Fruit fly (Drosophila melanogaster): ENCODE data around the gene CG42268.
A peak's percentile ranks its signal among the peaks of the same experiment; 100 is the strongest.

CG42268 gene

dm6 chr3L:9704162-9704748 is 55.9 kb downstream of the CG42268 start, which contains the start of gene CG16711:
Gene CG16711 (plus strand): TSS chr3L:9704331.
- TF ChIP-seq Hr4 (GFP tag; optimal IDR thresholded peaks at IDR 0.05), result no peak
- no peak for TF ChIP-seq fkh (GFP tag; optimal IDR thresholded peaks at IDR 0.05)
- TF ChIP-seq esn (GFP tag; optimal IDR thresholded peaks at IDR 0.05), result peak; percentile 9
- TF ChIP-seq CG8119 (GFP tag; IDR thresholded peaks at IDR 0.05), result no peak
- no peak for TF ChIP-seq Gug (GFP tag; IDR thresholded peaks at IDR 0.05)
- no peak for TF ChIP-seq CG8319 (GFP tag; optimal IDR thresholded peaks at IDR 0.05)
- no peak for TF ChIP-seq net (GFP tag; optimal IDR thresholded peaks at IDR 0.05)
- TF ChIP-seq eg (GFP tag; IDR thresholded peaks at IDR 0.05), result 0 out of 3 replicates have a peak, but pooled peaks have one; percentile 28
- TF ChIP-seq CG1621 (tag; optimal IDR thresholded peaks at IDR 0.05), result peak; percentile 85
- TF ChIP-seq OdsH (GFP tag; optimal IDR thresholded peaks at IDR 0.05), result no peak
- no peak for TF ChIP-seq fd59A (GFP tag; optimal IDR thresholded peaks at IDR 0.05)
- TF ChIP-seq CG6808 (GFP tag; optimal IDR thresholded peaks at IDR 0.05), result no peak
- no peak for TF ChIP-seq CG11762 (GFP tag; optimal IDR thresholded peaks at IDR 0.05; ENCODE audit: insufficient read depth)
- peak; percentile 63 for TF ChIP-seq svp (GFP tag)

dm6 chr3L:9703495-9703894 is 56.7 kb downstream of the CG42268 start, which contains the start of gene CG6761:
Gene CG6761 (minus strand): TSS chr3L:9703595.
- TF ChIP-seq dsx (GFP tag; optimal IDR thresholded peaks at IDR 0.05; ENCODE audit: poor library complexity, severe bottlenecking), result no peak
- no peak for TF ChIP-seq Ets21C (GFP tag; optimal IDR thresholded peaks at IDR 0.05)

dm6 chr3L:9698193-9698642 is 62.0 kb downstream of the CG42268 start, which contains the start of gene Ubc4:
Gene Ubc4 (plus strand): TSS chr3L:9698336.
- TF ChIP-seq esn (GFP tag; optimal IDR thresholded peaks at IDR 0.05), result peak; percentile 52
- TF ChIP-seq lz (GFP tag; optimal IDR thresholded peaks at IDR 0.05), result peak; percentile 2
- peak; percentile 49 for TF ChIP-seq CG1621 (tag; optimal IDR thresholded peaks at IDR 0.05)
- TF ChIP-seq CG3032 (tag; optimal IDR thresholded peaks at IDR 0.05), result peak; percentile 34
- TF ChIP-seq CG8119 (GFP tag; IDR thresholded peaks at IDR 0.05), result peak; percentile 36; the same call in 1 of the 3 replicates
- TF ChIP-seq Sox14 (GFP tag; optimal IDR thresholded peaks at IDR 0.05), result peak; percentile 70
- TF ChIP-seq Smox (GFP tag; optimal IDR thresholded peaks at IDR 0.05), result no peak
- TF ChIP-seq Ets96B (tag; optimal IDR thresholded peaks at IDR 0.05), result peak; percentile 7
- no peak for TF ChIP-seq ss (GFP tag; optimal IDR thresholded peaks at IDR 0.05)
- 0 out of 3 replicates have a peak, but pooled peaks have one; percentile 39 for TF ChIP-seq CG6163 (GFP tag; IDR thresholded peaks at IDR 0.05)
- TF ChIP-seq CG32006 (GFP tag; optimal IDR thresholded peaks at IDR 0.05), result no peak
- TF ChIP-seq Met (GFP tag; optimal IDR thresholded peaks at IDR 0.05), result no peak
- peak; percentile 39 for TF ChIP-seq CG6854 (GFP tag; optimal IDR thresholded peaks at IDR 0.05)
- TF ChIP-seq svp (GFP tag), result peak; percentile 72
- TF ChIP-seq CG31627 (GFP tag; optimal IDR thresholded peaks at IDR 0.05), result peak; percentile 14
- peak; percentile 31; the same call in 1 of the 2 replicates for TF ChIP-seq CG15336 (GFP tag; IDR thresholded peaks at IDR 0.05)
- TF ChIP-seq fd59A (GFP tag; optimal IDR thresholded peaks at IDR 0.05), result no peak
- peak; percentile 21 for TF ChIP-seq CG7368 (GFP tag; optimal IDR thresholded peaks at IDR 0.05)

- TF ChIP-seq dsx (GFP tag; optimal IDR thresholded peaks at IDR 0.05; ENCODE audit: poor library complexity, severe bottlenecking) (no peak), CG10631 (GFP tag; optimal IDR thresholded peaks at IDR 0.05) (no peak), Ets96B (tag; optimal IDR thresholded peaks at IDR 0.05) (no peak), CG16779 (tag; optimal IDR thresholded peaks at IDR 0.05) (no peak), OdsH (GFP tag; optimal IDR thresholded peaks at IDR 0.05) (no peak), CG34406 (GFP tag; optimal IDR thresholded peaks at IDR 0.05) (no peak), achi (GFP tag; optimal IDR thresholded peaks at IDR 0.05) (no peak), spab (GFP tag; optimal IDR thresholded peaks at IDR 0.05) (no peak), CG11762 (GFP tag; optimal IDR thresholded peaks at IDR 0.05; ENCODE audit: insufficient read depth) (no peak), cyc (GFP tag; optimal IDR thresholded peaks at IDR 0.05) (no peak), net (GFP tag; optimal IDR thresholded peaks at IDR 0.05) (no peak), Smox (GFP tag; optimal IDR thresholded peaks at IDR 0.05) (no peak), Sox15 (GFP tag; optimal IDR thresholded peaks at IDR 0.05) (no peak), Gug (GFP tag; IDR thresholded peaks at IDR 0.05) (no peak), Hr39 (GFP tag; optimal IDR thresholded peaks at IDR 0.05) (no peak), CG6163 (GFP tag; IDR thresholded peaks at IDR 0.05) (no peak), fd59A (GFP tag; optimal IDR thresholded peaks at IDR 0.05) (no peak)
These were observed 62.7 kb downstream of the CG42268 start for dm6 chr3L:9697527-9697883.
